Worm (Caenorhabditis elegans): ENCODE data around the gene cccp-1.

DNA sequence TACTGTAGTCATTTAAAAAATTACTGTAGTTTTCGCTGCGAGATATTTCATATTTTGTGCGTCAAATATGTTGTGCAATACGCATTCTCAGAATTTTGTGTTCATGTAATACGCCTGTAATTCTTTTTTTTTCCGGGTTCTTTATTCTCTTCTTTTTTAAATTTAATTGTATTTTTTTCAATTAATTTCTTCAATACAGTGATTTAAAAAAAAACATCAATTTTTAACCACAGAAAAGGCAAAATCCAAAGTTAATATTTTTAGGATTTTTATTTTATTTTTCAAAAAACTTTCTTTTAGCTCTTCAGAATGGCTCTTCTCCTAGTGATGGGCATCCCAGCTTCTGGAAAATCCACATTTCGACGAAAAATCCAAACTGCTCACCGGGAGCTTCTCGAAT, 6.4 kb upstream of the cccp-1 start, which contains the start of gene pstk-1:
- TF ChIP-seq flt-1 (GFP tag; IDR thresholded peaks at IDR 0.05) (no peak), ets-7 (tag; optimal IDR thresholded peaks at IDR 0.05) (no peak), ceh-13 (GFP tag; optimal IDR thresholded peaks at IDR 0.05) (no peak), ama-1 (optimal IDR thresholded peaks at IDR 0.05) (no peak), hnd-1 (tag; optimal IDR thresholded peaks at IDR 0.05) (no peak)
